Worm (Caenorhabditis elegans): ENCODE results near the gene M60.6.
A peak's percentile ranks its signal among the peaks of the same experiment; 100 is the strongest.

Gene M60.6

DNA sequence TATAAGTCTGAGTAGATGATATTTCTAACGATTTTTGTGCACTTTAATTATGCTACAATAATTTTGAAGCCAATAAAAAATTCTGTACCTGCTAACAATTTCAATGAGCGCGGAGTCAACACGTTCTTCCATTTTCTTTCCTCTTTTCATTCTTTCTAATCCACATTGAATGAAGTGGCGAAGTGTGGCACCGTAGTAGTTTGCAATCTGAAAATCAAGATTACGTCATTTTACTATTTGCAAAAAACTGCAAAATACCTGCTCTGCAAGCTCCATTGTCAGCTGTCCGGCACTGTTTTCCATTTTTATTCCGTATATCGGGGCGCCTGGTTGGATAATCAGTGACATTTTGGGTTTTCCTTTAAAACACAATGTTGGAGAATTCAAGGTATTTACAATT, 23.0 kb downstream of the M60.6 start:
- TF ChIP-seq D2030.7 (GFP tag; IDR thresholded peaks at IDR 0.05), result no peak
- TF ChIP-seq B0336.3 (GFP tag; IDR thresholded peaks at IDR 0.05), result 0 out of 2 replicates have a peak, but pooled peaks have one; percentile 8
- no peak for TF ChIP-seq athp-1 (tag; optimal IDR thresholded peaks at IDR 0.05)

ce11 chrX:8224916-8225315, 27.3 kb downstream of the M60.6 start, which contains the start of gene K02A6.2:
TSS of gene K02A6.2 (minus strand) at chrX:8225016.
- TF ChIP-seq rpc-1 (optimal IDR thresholded peaks at IDR 0.05) (no peak), rpc-1 (tag; optimal IDR thresholded peaks at IDR 0.05) (no peak), nfyb-1 (GFP tag; IDR thresholded peaks at IDR 0.05) (no peak), attf-6 (GFP tag; IDR thresholded peaks at IDR 0.05) (no peak), tlf-1 (GFP tag; optimal IDR thresholded peaks at IDR 0.05) (no peak), hmg-1.2 (GFP tag; IDR thresholded peaks at IDR 0.05) (no peak), ztf-18 (tag; optimal IDR thresholded peaks at IDR 0.05) (no peak), pbrm-1 (GFP tag; IDR thresholded peaks at IDR 0.05) (no peak), hlh-12 (tag; optimal IDR thresholded peaks at IDR 0.05) (no peak), madf-6 (GFP tag; IDR thresholded peaks at IDR 0.05) (no peak), hsf-1 (GFP tag; IDR thresholded peaks at IDR 0.05) (no peak), bed-1 (GFP tag; IDR thresholded peaks at IDR 0.05) (no peak), mel-28 (tag; optimal IDR thresholded peaks at IDR 0.05; ENCODE audit: borderline replicate concordance) (no peak), Y53F4B.3 (GFP tag; IDR thresholded peaks at IDR 0.05) (no peak), snpc-3.4 (tag; optimal IDR thresholded peaks at IDR 0.05) (no peak)

DNA sequence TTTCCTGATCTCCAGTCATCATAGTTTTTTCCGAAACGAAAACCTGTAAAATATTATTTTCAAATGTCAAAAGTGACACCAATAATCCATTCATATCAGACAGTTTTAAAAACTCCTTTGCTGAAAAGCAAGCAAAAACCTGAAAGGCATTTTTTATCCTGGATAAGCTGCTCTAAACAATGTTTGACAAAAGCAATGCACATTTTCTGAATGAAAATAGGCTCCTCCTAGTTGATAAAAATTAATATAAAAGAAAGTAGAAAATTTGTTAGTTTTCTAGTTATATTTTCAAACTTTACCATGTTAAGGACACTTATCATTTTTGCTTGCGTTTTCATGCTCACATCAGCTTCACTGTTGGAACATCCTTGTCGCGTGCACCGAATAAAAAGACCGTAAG, 32.8 kb downstream of the M60.6 start, which contains the start of gene K02A6.1:
Gene K02A6.1 (plus strand): TSS at position 301 of the 400 bp plus-strand sequence.
- TF ChIP-seq lag-1 (GFP tag; IDR thresholded peaks at IDR 0.05) (no peak), Y67H2A.10 (GFP tag; conservative IDR thresholded peaks at IDR 0.05) (no peak), ZK185.1 (tag; optimal IDR thresholded peaks at IDR 0.05; ENCODE audit: poor library complexity, severe bottlenecking) (no peak), lin-26 (GFP tag; IDR thresholded peaks at IDR 0.05) (no peak), Y53G8AR.9 (GFP tag; conservative IDR thresholded peaks at IDR 0.05) (no peak), gei-17 (GFP tag; optimal IDR thresholded peaks at IDR 0.05) (no peak)

DNA sequence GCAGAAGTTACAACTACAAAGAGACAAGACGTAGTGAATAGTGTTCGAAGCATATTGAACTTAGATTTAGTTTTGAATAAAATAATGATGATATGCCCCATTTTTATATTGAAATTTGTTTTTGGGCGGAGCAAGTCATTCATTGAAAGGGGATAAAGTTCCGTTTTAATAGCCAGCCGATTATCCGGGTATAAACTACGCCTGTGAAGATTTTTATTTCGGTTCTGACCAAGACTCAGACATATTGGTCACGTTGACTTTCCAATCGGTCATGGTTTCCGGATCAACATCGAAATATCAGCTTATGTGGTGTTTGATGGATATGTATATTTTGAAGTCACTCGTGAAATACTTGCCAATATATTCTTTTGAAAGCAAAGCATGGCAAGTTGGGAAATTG, 33.6 kb downstream of the M60.6 start, which contains the start of gene K02A6.4:
Gene K02A6.4 (minus strand): TSS at position 101 of the 400 bp plus-strand sequence.
- TF ChIP-seq Y53G8AR.9 (GFP tag; conservative IDR thresholded peaks at IDR 0.05), result no peak
- no peak for TF ChIP-seq Y67H2A.10 (GFP tag; conservative IDR thresholded peaks at IDR 0.05)
- TF ChIP-seq mes-4 (tag; optimal IDR thresholded peaks at IDR 0.05), result no peak
- TF ChIP-seq lin-54 (GFP tag; optimal IDR thresholded peaks at IDR 0.05), result no peak
- no peak for TF ChIP-seq unc-130 (GFP tag; optimal IDR thresholded peaks at IDR 0.05)
- TF ChIP-seq C06A6.2 (GFP tag; conservative IDR thresholded peaks at IDR 0.05), result no peak
- TF ChIP-seq snpc-1.1 (tag; optimal IDR thresholded peaks at IDR 0.05; ENCODE audit: insufficient read depth), result no peak
- TF ChIP-seq attf-3 (GFP tag; conservative IDR thresholded peaks at IDR 0.05), result no peak
- no peak for TF ChIP-seq hmg-20 (GFP tag; IDR thresholded peaks at IDR 0.05)
- TF ChIP-seq zim-3 (tag; optimal IDR thresholded peaks at IDR 0.05), result no peak
- TF ChIP-seq lin-35 (GFP tag; optimal IDR thresholded peaks at IDR 0.05), result no peak
- TF ChIP-seq hsf-1 (GFP tag; IDR thresholded peaks at IDR 0.05), result no peak
- TF ChIP-seq rec-8 (tag; optimal IDR thresholded peaks at IDR 0.05), result no peak
- no peak for TF ChIP-seq repo-1 (tag; optimal IDR thresholded peaks at IDR 0.05)
- TF ChIP-seq C17E4.6 (GFP tag; IDR thresholded peaks at IDR 0.05), result no peak
- no peak for TF ChIP-seq F22D6.2 (tag; optimal IDR thresholded peaks at IDR 0.05)
- TF ChIP-seq chd-7 (tag; optimal IDR thresholded peaks at IDR 0.05), result no peak
